Worm (Caenorhabditis elegans) whole organism, L4/young adult: ENCODE data around the gene haf-1.

Experiments
- W03F9.2 ChIP-seq: fragments of 150-350 bp; optimal IDR thresholded peaks from 2 replicates; lab custom pipeline; 2014; ENCODE audit warnings: missing biosample characterization, missing genetic modification characterization
- dao-5 ChIP-seq: sonication (generic microtip); optimal IDR thresholded peaks from 2 replicates; lab custom pipeline; 2016; ENCODE audit warnings: missing genotype, missing genetic modification characterization, moderate library complexity, missing compliant biosample characterization
- him-1 ChIP-seq: sonication (generic microtip); optimal IDR thresholded peaks from 2 replicates; lab custom pipeline; 2016; ENCODE audit warnings: missing genotype, missing genetic modification reagents, missing genetic modification characterization, missing compliant biosample characterization

haf-1 gene

ce11 chrIV:17417723-17418122 lies 41.5 kb downstream of the haf-1 start, which contains the start of gene npr-26:
TSS of gene npr-26 (minus strand) at chrIV:17417823.
- TF ChIP-seq him-1 (tag; lab: Kevin White, UChicago), result no peak
- no peak for TF ChIP-seq dao-5
- TF ChIP-seq W03F9.2, result no peak

ce11 chrIV:17426970-17427369 lies 50.7 kb downstream of the haf-1 start:
- TF ChIP-seq W03F9.2 (no peak), him-1 (tag; lab: Kevin White, UChicago) (no peak), dao-5 (no peak)

- TF ChIP-seq dao-5 (no peak), him-1 (tag; lab: Kevin White, UChicago) (no peak), W03F9.2 (no peak)
Measured at ce11 chrIV:17427423-17427822, 51.2 kb downstream of the haf-1 start, which contains the start of gene C06A12.3. TSS of gene C06A12.3 (plus strand) at chrIV:17427723.
